Worm (Caenorhabditis elegans) whole organism, L1 larva: ENCODE data around the gene F31E8.5.

Source experiments
- C04F5.9 ChIP-seq: sonication (generic microtip); optimal IDR thresholded peaks from 2 replicates; lab custom pipeline; 2016; ENCODE audit warnings: missing genetic modification characterization, missing compliant biosample characterization
- C16A3.4 ChIP-seq: fragments of 150-350 bp; optimal IDR thresholded peaks from 2 replicates; lab custom pipeline; 2014; ENCODE audit warnings: missing biosample characterization, missing genetic modification characterization
- C34B4.2 ChIP-seq: sonication (generic microtip); optimal IDR thresholded peaks from 2 replicates; lab custom pipeline; 2017; ENCODE audit warnings: mild to moderate bottlenecking, missing genetic modification characterization, missing compliant biosample characterization
- Y116A8C.19 ChIP-seq: sonication (generic microtip); optimal IDR thresholded peaks from 2 replicates; lab custom pipeline; 2016; ENCODE audit warnings: missing compliant biosample characterization, missing genetic modification characterization, borderline replicate concordance
- aha-1 ChIP-seq: fragments of 150-350 bp; optimal IDR thresholded peaks from 2 replicates; lab custom pipeline; 2014; ENCODE audit warnings: missing biosample characterization, missing genetic modification characterization
- aly-2 ChIP-seq: fragments of 150-350 bp; optimal IDR thresholded peaks from 2 replicates; lab custom pipeline; 2014; ENCODE audit warnings: missing biosample characterization, missing genetic modification characterization
- ceh-8 ChIP-seq: fragments of 200-800 bp; sonication (Bioruptor generic); optimal IDR thresholded peaks from 2 replicates; lab custom pipeline; 2018; ENCODE audit warnings: mild to moderate bottlenecking, missing genetic modification characterization, moderate library complexity, missing compliant biosample characterization
- ceh-82 ChIP-seq, 3 experiments: fragments of 150-350 bp in 1 of 3; sonication (generic microtip) in 2 of 3; optimal IDR thresholded peaks; 2 replicates each; lab custom pipeline; 2014 to 2017; ENCODE audit warnings: missing biosample characterization in 3 of 3, missing genetic modification characterization in 3 of 3
- ceh-88 ChIP-seq: fragments of 200-800 bp; sonication (Bioruptor generic); IDR thresholded peaks from 2 replicates; pipeline ENCODE4 v1.3.6; 2022; ENCODE audit warnings: missing genetic modification characterization, missing compliant biosample characterization
- ceh-90 ChIP-seq: sonication (generic microtip); optimal IDR thresholded peaks from 2 replicates; lab custom pipeline; 2016; ENCODE audit warnings: missing genetic modification characterization, missing compliant biosample characterization
- dpl-1 ChIP-seq, 3 experiments: fragments of 150-350 bp in 2 of 3; sonication (generic microtip) in 1 of 3; optimal IDR thresholded peaks; 2 replicates each; lab custom pipeline; 2014 to 2017; ENCODE audit warnings: missing biosample characterization in 3 of 3, missing genetic modification characterization in 3 of 3, missing genetic modification reagents in 3 of 3
- dsc-1 ChIP-seq: sonication (generic microtip); optimal IDR thresholded peaks from 2 replicates; lab custom pipeline; 2016; ENCODE audit warnings: mild to moderate bottlenecking, missing genetic modification characterization, missing compliant biosample characterization
- efl-3 ChIP-seq: fragments of 200-800 bp; sonication (Bioruptor generic); optimal IDR thresholded peaks from 2 replicates; lab custom pipeline; 2018; ENCODE audit warnings: mild to moderate bottlenecking, missing genetic modification characterization, missing compliant biosample characterization
- egl-13 ChIP-seq: sonication (generic microtip); optimal IDR thresholded peaks from 2 replicates; lab custom pipeline; 2016; ENCODE audit warnings: missing genotype, missing genetic modification reagents, missing genetic modification characterization, missing compliant biosample characterization
- elt-2 ChIP-seq: sonication (generic microtip); optimal IDR thresholded peaks from 2 replicates; lab custom pipeline; 2016; ENCODE audit warnings: missing genetic modification characterization, mild to moderate bottlenecking, inconsistent platforms, missing compliant biosample characterization, missing genetic modification reagents
- ets-5 ChIP-seq: fragments of 200-800 bp; sonication (Bioruptor generic); IDR thresholded peaks from 2 replicates; pipeline ENCODE4 v1.3.6; 2022; ENCODE audit warnings: missing genetic modification characterization, missing compliant biosample characterization
- fkh-10 ChIP-seq: sonication (generic microtip); optimal IDR thresholded peaks from 2 replicates; lab custom pipeline; 2017; ENCODE audit warnings: missing biosample characterization, missing genetic modification reagents, missing genetic modification characterization
- hlh-17 ChIP-seq: fragments of 200-800 bp; sonication (Bioruptor generic); optimal IDR thresholded peaks from 2 replicates; lab custom pipeline; 2018; ENCODE audit warnings: missing genetic modification characterization, mild to moderate bottlenecking, missing compliant biosample characterization, moderate library complexity, borderline replicate concordance
- hlh-4 ChIP-seq: sonication (generic microtip); optimal IDR thresholded peaks from 2 replicates; lab custom pipeline; 2016; ENCODE audit warnings: mild to moderate bottlenecking, missing genetic modification characterization, missing compliant biosample characterization
- hpl-2 ChIP-seq: fragments of 150-350 bp; optimal IDR thresholded peaks from 2 replicates; lab custom pipeline; 2014; ENCODE audit warnings: missing biosample characterization, missing genetic modification reagents, missing genetic modification characterization
- irx-1 ChIP-seq: sonication (generic microtip); optimal IDR thresholded peaks from 2 replicates; lab custom pipeline; 2016; ENCODE audit warnings: missing genetic modification characterization, missing compliant biosample characterization
- jun-1 ChIP-seq: fragments of 150-350 bp; optimal IDR thresholded peaks from 2 replicates; lab custom pipeline; 2014; ENCODE audit warnings: missing biosample characterization, missing genetic modification reagents, missing genetic modification characterization
- lin-13 ChIP-seq: fragments of 150-350 bp; optimal IDR thresholded peaks from 2 replicates; lab custom pipeline; 2014; ENCODE audit warnings: missing biosample characterization, missing genetic modification reagents, missing genetic modification characterization
- lin-14 ChIP-seq: fragments of 200-800 bp; sonication (Bioruptor generic); optimal IDR thresholded peaks from 2 replicates; lab custom pipeline; 2018; ENCODE audit warnings: mild to moderate bottlenecking, missing genetic modification characterization, moderate library complexity, missing compliant biosample characterization
- lin-35 ChIP-seq, 2 experiments: fragments of 150-350 bp; optimal IDR thresholded peaks; 2 replicates each; lab custom pipeline; 2014; ENCODE audit warnings: missing biosample characterization in 2 of 2, missing genetic modification characterization in 2 of 2, missing genetic modification reagents in 2 of 2
- lin-39 ChIP-seq: fragments of 150-350 bp; optimal IDR thresholded peaks from 2 replicates; lab custom pipeline; 2014; ENCODE audit warnings: missing biosample characterization, missing genetic modification reagents, missing genetic modification characterization
- lir-3 ChIP-seq: sonication (generic microtip); optimal IDR thresholded peaks from 2 replicates; lab custom pipeline; 2016; ENCODE audit warnings: mild to moderate bottlenecking, missing genetic modification characterization, moderate library complexity, missing compliant biosample characterization; ENCODE audit not compliant: poor library complexity
- lsy-2 ChIP-seq, 2 experiments: fragments of 150-350 bp; optimal IDR thresholded peaks; 2 replicates each; lab custom pipeline; 2014; ENCODE audit warnings: missing biosample characterization in 2 of 2, missing genetic modification characterization in 2 of 2
- mab-9 ChIP-seq: fragments of 200-800 bp; sonication (Bioruptor generic); IDR thresholded peaks from 2 replicates; pipeline ENCODE4 v1.3.6; 2022; ENCODE audit warnings: missing genetic modification reagents, missing genetic modification characterization, missing compliant biosample characterization
- mdl-1 ChIP-seq, 2 experiments: fragments of 150-350 bp; optimal IDR thresholded peaks; 2 replicates each; lab custom pipeline; 2014 to 2017; ENCODE audit warnings: missing biosample characterization in 2 of 2, missing genetic modification characterization in 2 of 2, inconsistent platforms in 1 of 2
- mef-2 ChIP-seq: fragments of 150-350 bp; optimal IDR thresholded peaks from 2 replicates; lab custom pipeline; 2014; ENCODE audit warnings: missing biosample characterization, missing genetic modification characterization
- mep-1 ChIP-seq: fragments of 150-350 bp; optimal IDR thresholded peaks from 2 replicates; lab custom pipeline; 2014; ENCODE audit warnings: missing biosample characterization, missing genetic modification characterization
- nhr-11 ChIP-seq: fragments of 150-350 bp; optimal IDR thresholded peaks from 2 replicates; lab custom pipeline; 2014; ENCODE audit warnings: missing biosample characterization, missing genetic modification characterization
- nhr-19 ChIP-seq: fragments of 200-800 bp; sonication (Bioruptor generic); conservative IDR thresholded peaks from 2 replicates; pipeline ENCODE4 v1.3.6; 2022; ENCODE audit warnings: missing genetic modification characterization, missing compliant biosample characterization
- nhr-28 ChIP-seq: fragments of 150-350 bp; optimal IDR thresholded peaks from 2 replicates; lab custom pipeline; 2014; ENCODE audit warnings: missing biosample characterization, missing genetic modification characterization
- nhr-47 ChIP-seq: sonication (generic microtip); optimal IDR thresholded peaks from 2 replicates; lab custom pipeline; 2016; ENCODE audit warnings: mild to moderate bottlenecking, missing genetic modification characterization, moderate library complexity, missing compliant biosample characterization
- nhr-77 ChIP-seq: fragments of 150-350 bp; optimal IDR thresholded peaks from 2 replicates; lab custom pipeline; 2014; ENCODE audit warnings: missing biosample characterization, missing genetic modification characterization
- nhr-90 ChIP-seq: sonication (generic microtip); optimal IDR thresholded peaks from 2 replicates; lab custom pipeline; 2016; ENCODE audit warnings: mild to moderate bottlenecking, missing genetic modification characterization, missing compliant biosample characterization; ENCODE audit not compliant: poor library complexity
- pax-3 ChIP-seq: fragments of 200-800 bp; sonication (Bioruptor generic); optimal IDR thresholded peaks from 2 replicates; lab custom pipeline; 2018; ENCODE audit warnings: mild to moderate bottlenecking, missing genetic modification characterization, moderate library complexity, missing compliant biosample characterization
- rnt-1 ChIP-seq: sonication (generic microtip); optimal IDR thresholded peaks from 2 replicates; lab custom pipeline; 2016; ENCODE audit warnings: mild to moderate bottlenecking, missing genetic modification characterization, moderate library complexity, missing compliant biosample characterization
- snu-23 ChIP-seq: sonication (generic microtip); optimal IDR thresholded peaks from 2 replicates; lab custom pipeline; 2016; ENCODE audit warnings: missing genetic modification characterization, missing compliant biosample characterization
- sptf-1 ChIP-seq: fragments of 150-350 bp; optimal IDR thresholded peaks from 2 replicates; lab custom pipeline; 2014; ENCODE audit warnings: missing biosample characterization, missing genetic modification characterization
- tbx-2 ChIP-seq: sonication (generic microtip); optimal IDR thresholded peaks from 2 replicates; lab custom pipeline; 2016; ENCODE audit warnings: missing genetic modification characterization, missing compliant biosample characterization
- tlp-1 ChIP-seq: fragments of 150-350 bp; optimal IDR thresholded peaks from 2 replicates; lab custom pipeline; 2014; ENCODE audit warnings: missing biosample characterization, missing genetic modification characterization
- unc-130 ChIP-seq: fragments of 150-350 bp; optimal IDR thresholded peaks from 2 replicates; lab custom pipeline; 2017; ENCODE audit warnings: missing biosample characterization, missing genetic modification characterization, inconsistent platforms
- unc-30 ChIP-seq: sonication (generic microtip); optimal IDR thresholded peaks from 2 replicates; lab custom pipeline; 2017; ENCODE audit warnings: missing biosample characterization, missing genetic modification characterization
- unc-62 ChIP-seq: fragments of 150-350 bp; optimal IDR thresholded peaks from 2 replicates; lab custom pipeline; 2014; ENCODE audit warnings: missing biosample characterization, missing genetic modification reagents, missing genetic modification characterization
- unc-86 ChIP-seq: sonication (generic microtip); optimal IDR thresholded peaks from 2 replicates; lab custom pipeline; 2016; ENCODE audit warnings: missing genetic modification characterization, missing compliant biosample characterization
- vab-15 ChIP-seq: sonication (generic microtip); optimal IDR thresholded peaks from 2 replicates; lab custom pipeline; 2017; ENCODE audit warnings: missing genotype, mild to moderate bottlenecking, missing genetic modification characterization, missing compliant biosample characterization
- xbp-1 ChIP-seq: sonication (generic microtip); optimal IDR thresholded peaks from 2 replicates; lab custom pipeline; 2016; ENCODE audit warnings: missing genetic modification characterization, missing compliant biosample characterization
- zag-1 ChIP-seq: fragments of 150-350 bp; optimal IDR thresholded peaks from 2 replicates; lab custom pipeline; 2014; ENCODE audit warnings: missing biosample characterization, missing genetic modification characterization
- zip-4 ChIP-seq: fragments of 200-800 bp; sonication (Bioruptor generic); optimal IDR thresholded peaks from 2 replicates; lab custom pipeline; 2018; ENCODE audit warnings: mild to moderate bottlenecking, missing genetic modification characterization, moderate library complexity, missing compliant biosample characterization
- ztf-11 ChIP-seq, 2 experiments: sonication (generic microtip); optimal IDR thresholded peaks; 2 replicates each; lab custom pipeline; 2016 to 2017; ENCODE audit warnings: missing genetic modification characterization in 2 of 2, missing biosample characterization in 1 of 2, missing compliant biosample characterization in 1 of 2
- ztf-4 ChIP-seq: fragments of 150-350 bp; optimal IDR thresholded peaks from 2 replicates; lab custom pipeline; 2014; ENCODE audit warnings: missing biosample characterization, missing genetic modification characterization

The F31E8.5 gene

DNA sequence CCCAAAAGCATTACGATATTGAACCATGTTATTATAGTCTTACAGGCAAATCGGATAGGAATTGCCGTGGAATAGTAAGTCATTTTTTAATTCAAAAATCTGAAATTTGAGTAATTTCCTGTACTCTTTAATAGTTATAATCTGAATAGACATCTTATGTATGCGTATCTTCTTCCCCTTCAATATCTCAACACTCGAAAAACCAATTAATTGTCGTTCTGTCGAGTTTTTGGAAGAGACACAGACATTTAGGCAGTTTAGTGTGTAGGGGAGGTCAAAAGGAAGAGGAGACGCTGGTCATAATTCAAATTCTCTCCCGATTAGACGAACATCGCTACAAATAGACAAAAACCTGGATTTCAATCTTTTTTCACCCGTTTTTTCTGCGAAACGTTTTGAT, 28.4 kb upstream of the F31E8.5 start (continued):
- TF ChIP-seq fkh-10 (GFP tag; lab: Kevin White, UChicago) (no peak), nhr-90 (tag; lab: Kevin White, UChicago) (no peak), zip-4 (GFP tag; lab: Kevin White, UChicago) (no peak), xbp-1 (tag; lab: Kevin White, UChicago) (no peak), mep-1 (tag; lab: Kevin White, UChicago) (peak; percentile 63), lin-14 (peak; percentile 88), efl-3 (GFP tag; lab: Kevin White, UChicago) (no peak), ets-5 (GFP tag; lab: Robert Waterston, UW) (no peak), ceh-8 (peak; percentile 2), irx-1 (no peak), lin-39 (tag; lab: Kevin White, UChicago) (no peak), dpl-1 (GFP tag; optimal IDR thresholded peaks at IDR 0.05; lab: Kevin White, UChicago) (no peak), nhr-47 (peak; percentile 2), C34B4.2 (tag; lab: Kevin White, UChicago) (no peak), lin-35 (GFP tag; optimal IDR thresholded peaks at IDR 0.05; lab: Kevin White, UChicago) (peak in 1 of 2 experiments; percentile 22), jun-1 (no peak), mab-9 (GFP tag; lab: Robert Waterston, UW) (no peak), ceh-82 (tag; optimal IDR thresholded peaks at IDR 0.05; lab: Kevin White, UChicago) (peak in 1 of 3 experiments; percentile 29), snu-23 (GFP tag; lab: Kevin White, UChicago) (peak; percentile 43), nhr-28 (no peak), nhr-77 (tag; lab: Kevin White, UChicago) (no peak), unc-62 (no peak), lir-3 (no peak), vab-15 (tag; lab: Kevin White, UChicago) (peak; percentile 61), tlp-1 (tag; lab: Kevin White, UChicago) (no peak), elt-2 (tag; lab: Kevin White, UChicago) (no peak), hlh-4 (tag; lab: Kevin White, UChicago) (no peak), nhr-11 (tag; lab: Kevin White, UChicago) (no peak), pax-3 (no peak), egl-13 (tag; lab: Kevin White, UChicago) (no peak), lin-13 (no peak), ceh-88 (GFP tag; lab: Robert Waterston, UW) (no peak), unc-30 (tag; lab: Kevin White, UChicago) (no peak), hpl-2 (GFP tag; lab: Kevin White, UChicago) (no peak), lsy-2 (tag; optimal IDR thresholded peaks at IDR 0.05; lab: Kevin White, UChicago) (peak; percentile 3 to 67), ztf-4 (tag; lab: Kevin White, UChicago) (no peak), aha-1 (tag; lab: Kevin White, UChicago) (no peak), rnt-1 (tag; lab: Kevin White, UChicago) (no peak), hlh-17 (GFP tag; lab: Kevin White, UChicago) (no peak), mdl-1 (tag; optimal IDR thresholded peaks at IDR 0.05; lab: Kevin White, UChicago) (no peak), zag-1 (no peak), ztf-11 (tag; optimal IDR thresholded peaks at IDR 0.05; lab: Kevin White, UChicago) (no peak), C16A3.4 (no peak), C04F5.9 (tag; lab: Kevin White, UChicago) (no peak), mef-2 (tag; lab: Kevin White, UChicago) (no peak), tbx-2 (tag; lab: Kevin White, UChicago) (peak; percentile 31), aly-2 (tag; lab: Kevin White, UChicago) (no peak), unc-130 (tag; lab: Kevin White, UChicago) (no peak), sptf-1 (tag; lab: Kevin White, UChicago) (no peak), unc-86 (tag; lab: Kevin White, UChicago) (no peak), nhr-19 (GFP tag; lab: Robert Waterston, UW) (no peak), ceh-90 (tag; lab: Kevin White, UChicago) (no peak), Y116A8C.19 (tag; lab: Kevin White, UChicago) (no peak), dsc-1 (peak; percentile 8)
